Fruit fly (Drosophila melanogaster) whole organism, pupa: ENCODE data around the gene CG32436.

Source experiments
- CG10348 ChIP-seq: fragments of 200-800 bp; sonication (Bioruptor generic); IDR thresholded peaks from 2 replicates; pipeline ENCODE4 v1.3.6; 2022; ENCODE audit warnings: missing biosample characterization, missing genetic modification characterization
- CG12605 ChIP-seq: fragments of 200-800 bp; sonication (Bioruptor generic); IDR thresholded peaks from 2 replicates; pipeline ENCODE4 v1.3.6; 2022; ENCODE audit warnings: missing biosample characterization, missing genetic modification characterization
- CG13204 ChIP-seq: fragments of 200-800 bp; sonication (Bioruptor generic); optimal IDR thresholded peaks from 2 replicates; lab custom pipeline; 2018; ENCODE audit warnings: missing biosample characterization, mild to moderate bottlenecking, missing genetic modification characterization, moderate library complexity
- CG14655 ChIP-seq: fragments of 200-800 bp; sonication (Bioruptor generic); optimal IDR thresholded peaks from 3 replicates; lab custom pipeline; 2017; ENCODE audit warnings: mild to moderate bottlenecking, missing biosample characterization, missing genetic modification reagents, missing genetic modification characterization
- CG15710 ChIP-seq: fragments of 200-800 bp; sonication (Bioruptor generic); optimal IDR thresholded peaks from 2 replicates; lab custom pipeline; 2018; ENCODE audit warnings: missing biosample characterization, mild to moderate bottlenecking, missing genetic modification characterization, moderate library complexity
- CG17806 ChIP-seq: fragments of 200-800 bp; sonication (Bioruptor generic); optimal IDR thresholded peaks from 2 replicates; lab custom pipeline; 2018; ENCODE audit warnings: missing biosample characterization, mild to moderate bottlenecking, missing genetic modification characterization, moderate library complexity
- CG32121 ChIP-seq: fragments of 200-800 bp; sonication (Bioruptor generic); IDR thresholded peaks from 2 replicates; pipeline ENCODE4 v1.3.6; 2022; ENCODE audit warnings: missing biosample characterization, missing genetic modification characterization
- CG34367 ChIP-seq: fragments of 200-800 bp; sonication (Bioruptor generic); optimal IDR thresholded peaks from 2 replicates; lab custom pipeline; 2018; ENCODE audit warnings: missing biosample characterization, mild to moderate bottlenecking, missing genetic modification characterization
- CG4496 ChIP-seq: fragments of 200-800 bp; sonication (Bioruptor generic); IDR thresholded peaks from 3 replicates; pipeline ENCODE4 v1.3.6; 2022; ENCODE audit warnings: missing biosample characterization, missing genetic modification characterization
- CG8159 ChIP-seq: fragments of 200-800 bp; sonication (Bioruptor generic); optimal IDR thresholded peaks from 3 replicates; lab custom pipeline; 2018; ENCODE audit warnings: missing biosample characterization, mild to moderate bottlenecking, missing genetic modification characterization, moderate library complexity
- CG8301 ChIP-seq: fragments of 200-800 bp; sonication (Bioruptor generic); optimal IDR thresholded peaks from 2 replicates; lab custom pipeline; 2018; ENCODE audit warnings: missing biosample characterization, mild to moderate bottlenecking, missing genetic modification characterization
- CG9948 ChIP-seq: fragments of 200-800 bp; sonication (Bioruptor generic); optimal IDR thresholded peaks from 2 replicates; lab custom pipeline; 2018; ENCODE audit warnings: missing biosample characterization, mild to moderate bottlenecking, missing genetic modification characterization, moderate library complexity
- D1 ChIP-seq: fragments of 200-800 bp; sonication (Bioruptor generic); optimal IDR thresholded peaks from 2 replicates; lab custom pipeline; 2018; ENCODE audit warnings: missing biosample characterization, mild to moderate bottlenecking, missing genetic modification characterization, moderate library complexity
- EcR ChIP-seq: fragments of 200-800 bp; sonication (Bioruptor generic); optimal IDR thresholded peaks from 3 replicates; lab custom pipeline; 2019; ENCODE audit warnings: missing biosample characterization, missing genetic modification characterization, mild to moderate bottlenecking, moderate library complexity, missing genetic modification reagents
- Ets98B ChIP-seq: fragments of 200-800 bp; sonication (Bioruptor generic); IDR thresholded peaks from 2 replicates; pipeline ENCODE4 v1.3.6; 2022; ENCODE audit warnings: missing biosample characterization, missing genetic modification characterization
- Pif1A ChIP-seq: fragments of 200-800 bp; sonication (Bioruptor generic); optimal IDR thresholded peaks from 3 replicates; lab custom pipeline; 2016; ENCODE audit warnings: missing biosample characterization, missing genetic modification characterization
- Pif1B ChIP-seq: fragments of 200-800 bp; sonication (Bioruptor generic); optimal IDR thresholded peaks from 3 replicates; lab custom pipeline; 2016; ENCODE audit warnings: missing biosample characterization, missing genetic modification characterization
- Snoo ChIP-seq: fragments of 200-800 bp; sonication (Bioruptor generic); optimal IDR thresholded peaks from 3 replicates; lab custom pipeline; 2017; ENCODE audit warnings: missing biosample characterization, mild to moderate bottlenecking, missing genetic modification characterization, inconsistent platforms
- fd96Ca ChIP-seq: fragments of 200-800 bp; sonication (Bioruptor generic); IDR thresholded peaks from 3 replicates; pipeline ENCODE4 v1.3.6; 2022; ENCODE audit warnings: missing biosample characterization, missing genetic modification characterization
- gl ChIP-seq: fragments of 200-800 bp; sonication (Bioruptor generic); optimal IDR thresholded peaks from 2 replicates; lab custom pipeline; 2018; ENCODE audit warnings: missing biosample characterization, mild to moderate bottlenecking, missing genetic modification characterization
- rn ChIP-seq: fragments of 200-800 bp; sonication (Bioruptor generic); IDR thresholded peaks from 2 replicates; pipeline ENCODE4 v1.3.6; 2022; ENCODE audit warnings: missing biosample characterization, missing genetic modification characterization

CG32436 gene

dm6 chr3L:21382158-21382610 lies 38.4 kb downstream of the CG32436 start, which contains the start of gene rgn:
Gene rgn (plus strand): TSS chr3L:21382501.
- TF ChIP-seq gl (tag; lab: Kevin White, UChicago) (peak; percentile 49), CG4496 (GFP tag; lab: Robert Waterston, UW) (peak; percentile 92), CG10348 (GFP tag; lab: Robert Waterston, UW) (no peak), EcR (GFP tag; lab: Kevin White, UChicago) (no peak), CG34367 (tag; lab: Kevin White, UChicago) (peak; percentile 85), rn (GFP tag; lab: Robert Waterston, UW) (peak; percentile 61; the same call in 1 of the 2 replicates), CG12605 (GFP tag; lab: Robert Waterston, UW) (peak; percentile 44), Pif1A (GFP tag; lab: Kevin White, UChicago) (peak; percentile 69), CG15710 (tag; lab: Kevin White, UChicago) (peak; percentile 84), CG17806 (peak; percentile 86), CG32121 (GFP tag; lab: Robert Waterston, UW) (peak; percentile 85), CG9948 (tag; lab: Kevin White, UChicago) (peak; percentile 92), CG8159 (peak; percentile 91), fd96Ca (GFP tag; lab: Robert Waterston, UW) (peak; percentile 77; the same call in 2 of the 3 replicates), CG13204 (GFP tag; lab: Kevin White, UChicago) (peak; percentile 46), CG8301 (tag; lab: Kevin White, UChicago) (peak; percentile 90), D1 (tag; lab: Kevin White, UChicago) (peak; percentile 87), Ets98B (GFP tag; lab: Robert Waterston, UW) (peak; percentile 87), CG14655 (GFP tag; lab: Kevin White, UChicago) (peak; percentile 95), Snoo (tag; lab: Kevin White, UChicago) (peak; percentile 85), Pif1B (GFP tag; lab: Kevin White, UChicago) (peak; percentile 63)
- TF ChIP-seq, all 21 proteins: peak for 19

DNA sequence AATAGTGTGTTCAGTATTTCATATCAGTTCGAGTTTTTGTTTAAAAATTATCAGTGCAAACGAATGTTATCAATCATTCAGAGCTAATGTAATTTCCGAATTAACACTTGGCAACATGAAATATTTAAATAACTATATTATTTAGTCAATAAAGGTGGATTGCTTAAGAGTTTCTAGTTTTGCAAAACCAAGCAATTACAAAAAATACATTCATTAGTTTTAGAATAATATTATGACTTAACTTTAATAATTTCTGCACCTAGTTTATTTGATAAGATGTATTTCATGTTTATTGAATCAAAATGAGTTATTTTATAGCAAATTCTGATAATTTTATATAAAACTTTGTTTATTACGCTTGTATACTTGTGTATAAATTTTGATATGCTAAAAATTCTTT lies 39.6 kb downstream of the CG32436 start:
- no peak for TF ChIP-seq CG34367 (tag; lab: Kevin White, UChicago)
- TF ChIP-seq CG8159: no peak
- TF ChIP-seq CG9948 (tag; lab: Kevin White, UChicago): no peak
- TF ChIP-seq CG15710 (tag; lab: Kevin White, UChicago): no peak
- TF ChIP-seq CG10348 (GFP tag; lab: Robert Waterston, UW): no peak
- TF ChIP-seq CG17806: no peak
- TF ChIP-seq CG8301 (tag; lab: Kevin White, UChicago): no peak
- no peak for TF ChIP-seq CG32121 (GFP tag; lab: Robert Waterston, UW)
- TF ChIP-seq fd96Ca (GFP tag; lab: Robert Waterston, UW): no peak
- TF ChIP-seq CG12605 (GFP tag; lab: Robert Waterston, UW): no peak
- TF ChIP-seq Ets98B (GFP tag; lab: Robert Waterston, UW): no peak
- TF ChIP-seq CG4496 (GFP tag; lab: Robert Waterston, UW): no peak

DNA sequence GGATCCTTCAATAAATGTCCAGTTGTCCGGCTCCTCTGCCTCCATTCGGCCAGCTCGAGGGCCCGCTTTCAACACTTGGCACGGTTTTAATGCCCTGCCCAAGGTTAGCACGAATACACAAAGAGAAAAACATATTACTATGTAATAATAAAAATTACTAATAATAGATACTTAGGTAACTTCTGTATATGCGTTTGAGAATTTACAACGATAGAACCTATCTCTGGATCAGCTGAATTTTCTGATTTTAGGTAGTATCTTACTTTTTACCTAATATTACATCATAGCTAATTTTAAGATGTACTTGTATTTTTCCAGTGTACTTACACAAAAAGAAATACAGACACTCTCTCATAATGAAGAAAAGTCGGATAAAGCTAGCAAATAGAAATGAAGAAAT lies 41.9 kb downstream of the CG32436 start:
- no peak for TF ChIP-seq CG4496 (GFP tag; lab: Robert Waterston, UW)
- TF ChIP-seq CG8301 (tag; lab: Kevin White, UChicago): no peak
- no peak for TF ChIP-seq D1 (tag; lab: Kevin White, UChicago)
- TF ChIP-seq CG15710 (tag; lab: Kevin White, UChicago): no peak
- TF ChIP-seq CG32121 (GFP tag; lab: Robert Waterston, UW): no peak
- no peak for TF ChIP-seq Pif1B (GFP tag; lab: Kevin White, UChicago)
- no peak for TF ChIP-seq fd96Ca (GFP tag; lab: Robert Waterston, UW)
- no peak for TF ChIP-seq EcR (GFP tag; lab: Kevin White, UChicago)
- no peak for TF ChIP-seq CG10348 (GFP tag; lab: Robert Waterston, UW)
- no peak for TF ChIP-seq rn (GFP tag; lab: Robert Waterston, UW)
- TF ChIP-seq Pif1A (GFP tag; lab: Kevin White, UChicago): no peak
- no peak for TF ChIP-seq gl (tag; lab: Kevin White, UChicago)
- no peak for TF ChIP-seq CG14655 (GFP tag; lab: Kevin White, UChicago)
- TF ChIP-seq, all 21 proteins: peak for 0

- TF ChIP-seq CG32121 (GFP tag; lab: Robert Waterston, UW): no peak
- no peak for TF ChIP-seq Ets98B (GFP tag; lab: Robert Waterston, UW)
- no peak for TF ChIP-seq CG4496 (GFP tag; lab: Robert Waterston, UW)
- no peak for TF ChIP-seq Pif1A (GFP tag; lab: Kevin White, UChicago)
- no peak for TF ChIP-seq gl (tag; lab: Kevin White, UChicago)
- no peak for TF ChIP-seq EcR (GFP tag; lab: Kevin White, UChicago)
- TF ChIP-seq CG9948 (tag; lab: Kevin White, UChicago): no peak
- no peak for TF ChIP-seq Snoo (tag; lab: Kevin White, UChicago)
These were observed 43.1 kb downstream of the CG32436 start for dm6 chr3L:21386917-21387316.

DNA sequence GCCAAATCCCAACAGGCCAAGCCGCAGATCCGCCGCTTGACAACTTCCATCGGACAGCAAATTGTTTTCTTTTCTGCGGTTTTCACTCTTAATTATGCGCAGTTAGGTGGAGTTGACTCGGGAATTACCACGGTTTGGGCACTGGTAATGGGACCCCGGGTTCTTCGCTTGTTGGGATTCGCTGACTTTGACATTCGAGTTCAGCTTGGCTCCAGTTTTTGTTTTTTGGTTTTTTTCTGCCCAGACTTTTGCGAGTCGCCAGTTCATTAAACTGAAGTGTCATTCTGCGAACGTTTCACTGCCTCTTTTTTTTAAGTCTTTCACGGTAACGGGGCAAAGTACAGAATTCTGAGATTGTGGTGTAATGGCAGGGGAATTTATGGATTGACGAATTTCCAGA lies 45.0 kb downstream of the CG32436 start:
- TF ChIP-seq D1 (tag; lab: Kevin White, UChicago) (no peak), rn (GFP tag; lab: Robert Waterston, UW) (no peak), CG15710 (tag; lab: Kevin White, UChicago) (no peak), CG8159 (no peak), gl (tag; lab: Kevin White, UChicago) (no peak)

DNA sequence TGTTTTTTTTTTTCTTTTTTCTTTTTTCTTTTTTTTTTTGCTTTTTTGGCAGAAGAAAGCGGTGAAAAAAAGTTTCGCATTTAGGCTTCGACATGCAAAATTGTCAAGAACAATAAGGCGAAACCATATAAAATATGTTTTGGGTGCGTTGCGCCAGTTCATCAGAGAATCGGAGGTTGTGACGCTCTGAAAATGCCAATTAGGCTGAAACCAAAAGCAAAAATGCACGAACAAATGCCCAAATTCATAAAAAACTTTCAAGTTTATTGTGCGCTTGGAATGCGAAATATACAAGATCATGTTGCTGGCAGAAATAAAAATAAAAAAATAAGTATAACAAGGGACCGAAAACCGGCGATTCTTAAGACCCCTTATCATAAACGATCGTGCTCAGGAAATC lies 45.9 kb downstream of the CG32436 start:
- TF ChIP-seq Pif1A (GFP tag; lab: Kevin White, UChicago) (no peak), Ets98B (GFP tag; lab: Robert Waterston, UW) (no peak), fd96Ca (GFP tag; lab: Robert Waterston, UW) (no peak), CG10348 (GFP tag; lab: Robert Waterston, UW) (no peak), CG13204 (GFP tag; lab: Kevin White, UChicago) (no peak), CG4496 (GFP tag; lab: Robert Waterston, UW) (no peak), EcR (GFP tag; lab: Kevin White, UChicago) (no peak), CG9948 (tag; lab: Kevin White, UChicago) (no peak), CG12605 (GFP tag; lab: Robert Waterston, UW) (no peak), D1 (tag; lab: Kevin White, UChicago) (no peak), CG32121 (GFP tag; lab: Robert Waterston, UW) (no peak)
